Fruit fly (Drosophila melanogaster): ENCODE measurements around the gene Plp.

Plp gene

DNA sequence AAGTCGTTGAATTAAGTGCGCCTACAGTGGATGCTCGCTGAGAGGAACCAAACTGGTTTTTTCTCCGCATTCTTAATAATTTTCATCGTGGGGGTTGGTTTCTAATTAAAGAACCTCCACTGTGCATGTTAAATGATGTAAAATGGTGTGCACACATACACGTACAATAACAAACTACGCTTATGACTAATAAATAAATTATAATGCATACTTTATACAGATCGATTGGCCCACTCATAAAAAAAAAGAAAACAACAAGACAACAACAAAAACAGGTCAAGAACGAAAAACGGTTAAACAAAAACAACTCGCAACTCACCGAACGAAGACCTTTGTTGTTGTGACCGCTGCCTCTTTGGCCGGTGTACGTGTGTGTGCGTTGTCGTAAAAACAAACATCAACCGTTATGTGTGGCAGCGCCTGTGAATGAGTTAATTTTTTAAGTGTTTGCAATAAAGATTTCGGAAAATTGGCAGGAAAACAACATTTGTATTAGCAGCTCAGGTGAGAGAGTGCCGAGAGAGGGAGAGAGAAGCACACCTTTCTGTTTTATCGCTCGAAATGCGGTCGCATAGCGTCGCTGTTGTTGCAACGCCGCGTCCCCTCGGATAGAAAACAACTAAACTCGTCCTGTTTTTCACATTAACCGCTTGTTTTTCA, 465 bp downstream of the Plp start (continued):
- no peak for TF ChIP-seq CG8359 (GFP tag; optimal IDR thresholded peaks at IDR 0.05; ENCODE audit: borderline replicate concordance)

DNA sequence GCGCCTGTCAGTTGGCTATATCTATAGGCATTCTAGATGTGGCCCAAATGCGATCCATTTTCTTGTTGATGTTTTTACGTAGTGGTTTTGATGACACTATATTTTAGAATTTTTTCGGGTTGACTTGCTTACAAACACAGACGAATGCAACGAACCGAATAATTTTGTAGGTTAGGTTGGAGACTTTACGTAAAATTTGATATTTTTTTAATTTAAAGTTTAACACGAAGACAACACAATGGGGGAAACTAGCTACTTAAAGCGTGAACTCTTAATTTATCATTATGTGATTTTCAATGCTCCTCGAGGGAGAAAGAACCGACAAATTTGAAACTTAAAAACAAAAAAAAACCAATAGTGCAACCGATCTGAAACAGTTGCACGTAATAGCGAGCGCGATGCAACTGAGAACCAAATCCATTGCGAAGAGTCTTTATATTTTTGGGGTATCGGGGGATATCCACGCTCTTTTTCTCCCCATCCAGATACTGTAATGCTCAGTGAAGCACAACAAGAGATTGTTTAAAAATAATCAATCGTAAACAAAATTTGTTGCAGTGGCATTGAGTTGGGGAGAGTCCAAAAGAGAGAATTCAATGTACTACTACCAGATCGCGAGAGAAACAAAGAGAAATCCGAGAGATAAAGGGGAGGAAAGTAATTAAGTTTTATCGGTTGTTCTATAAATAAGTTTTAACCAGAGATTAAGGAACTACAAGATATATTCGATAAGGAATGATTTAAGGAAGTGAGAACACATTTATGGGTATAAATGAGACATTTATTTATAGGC, 4.4 kb downstream of the Plp start:
- peak; percentile 39 for TF ChIP-seq CG9437 (GFP tag; optimal IDR thresholded peaks at IDR 0.05)
- TF ChIP-seq lbe (GFP tag; optimal IDR thresholded peaks at IDR 0.05) = no peak
- TF ChIP-seq Dek (tag; optimal IDR thresholded peaks at IDR 0.05) = no peak
- no peak for TF ChIP-seq phol (tag; optimal IDR thresholded peaks at IDR 0.05)
- no peak for TF ChIP-seq Gug (GFP tag; IDR thresholded peaks at IDR 0.05)
- TF ChIP-seq yki (optimal IDR thresholded peaks at IDR 0.05) = peak; percentile 5
- no peak for TF ChIP-seq ham (GFP tag; IDR thresholded peaks at IDR 0.05)
- TF ChIP-seq YL-1 (GFP tag; optimal IDR thresholded peaks at IDR 0.05) = no peak
- peak; percentile 71 for TF ChIP-seq bigmax (GFP tag; optimal IDR thresholded peaks at IDR 0.05)
- peak in 1 of 2 experiments; percentile 49 for TF ChIP-seq Pdp1 (GFP tag; optimal IDR thresholded peaks at IDR 0.05)
- TF ChIP-seq CG4360 (GFP tag; IDR thresholded peaks at IDR 0.05) = 0 out of 2 replicates have a peak, but pooled peaks have one; percentile 8
- TF ChIP-seq CG9727 (GFP tag; optimal IDR thresholded peaks at IDR 0.05) = no peak
- TF ChIP-seq CG17359 (tag; optimal IDR thresholded peaks at IDR 0.05) = no peak
- no peak for TF ChIP-seq CG11456 (GFP tag; IDR thresholded peaks at IDR 0.05)
- TF ChIP-seq Trl (optimal IDR thresholded peaks at IDR 0.05) = peak; percentile 63 to 71
- no peak for TF ChIP-seq Trl (GFP tag; optimal IDR thresholded peaks at IDR 0.05)
- TF ChIP-seq CG2199 (GFP tag; IDR thresholded peaks at IDR 0.05) = peak; percentile 16; the same call in 1 of the 3 replicates
- TF ChIP-seq CG3163 (GFP tag; optimal IDR thresholded peaks at IDR 0.05) = peak; percentile 13
- peak; percentile 64 for TF ChIP-seq sens (GFP tag)
- no peak for TF ChIP-seq CG4707 (GFP tag; optimal IDR thresholded peaks at IDR 0.05)
- TF ChIP-seq Opbp (GFP tag; IDR thresholded peaks at IDR 0.05; ENCODE audit: partially characterized antibody) = peak; percentile 37; the same call in 1 of the 3 replicates
- TF ChIP-seq CG3995 (GFP tag; optimal IDR thresholded peaks at IDR 0.05) = no peak

DNA sequence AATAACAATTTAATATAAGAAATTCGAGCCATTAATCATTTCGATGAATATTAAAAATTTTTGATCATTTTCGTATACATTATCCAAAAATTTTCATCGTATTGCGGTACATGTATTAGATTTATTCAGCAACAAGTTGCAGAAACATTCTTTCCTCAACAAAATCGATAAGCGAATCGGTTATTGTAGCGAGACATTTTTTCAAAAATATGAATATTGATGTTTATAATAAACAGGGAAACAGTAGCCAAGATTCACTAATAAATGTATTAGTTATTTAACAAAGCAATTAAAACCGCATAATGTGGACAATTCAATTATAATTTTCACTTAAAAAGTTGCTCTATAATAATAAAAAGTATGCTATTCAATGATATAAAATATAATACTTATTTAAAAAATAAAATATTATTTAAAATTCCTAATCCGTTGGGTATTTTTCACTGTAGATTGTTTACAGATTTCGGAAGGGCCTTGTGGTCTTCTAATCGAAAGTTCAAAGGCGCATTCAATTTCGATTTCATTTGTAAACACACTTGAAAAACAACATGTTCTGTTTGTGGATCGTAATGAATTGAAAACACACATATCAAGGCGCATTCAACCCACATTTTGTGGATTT, 5.3 kb downstream of the Plp start:
- 0 out of 2 replicates have a peak, but pooled peaks have one; percentile 6 for TF ChIP-seq Xrp1 (GFP tag; IDR thresholded peaks at IDR 0.05)
- TF ChIP-seq Eip74EF (GFP tag; optimal IDR thresholded peaks at IDR 0.05) = peak in 1 of 2 experiments; percentile 15
- TF ChIP-seq Dref (GFP tag; IDR thresholded peaks at IDR 0.05) = no peak
- peak; percentile 43 for TF ChIP-seq tap (tag; optimal IDR thresholded peaks at IDR 0.05)
- peak; percentile 31 for TF ChIP-seq CG8924 (tag; optimal IDR thresholded peaks at IDR 0.05)
- TF ChIP-seq CG3065 (GFP tag; optimal IDR thresholded peaks at IDR 0.05) = no peak
- no peak for TF ChIP-seq ab (GFP tag; optimal IDR thresholded peaks at IDR 0.05)
- no peak for TF ChIP-seq BEAF-32 (GFP tag; optimal IDR thresholded peaks at IDR 0.05)
- peak; percentile 42 for TF ChIP-seq dmrt99B (tag; optimal IDR thresholded peaks at IDR 0.05)
- peak; percentile 41; the same call in 2 of the 3 replicates for TF ChIP-seq row (GFP tag; IDR thresholded peaks at IDR 0.05)
- TF ChIP-seq PHDP (tag; optimal IDR thresholded peaks at IDR 0.05) = peak; percentile 53
- no peak for TF ChIP-seq scrt (GFP tag; optimal IDR thresholded peaks at IDR 0.05)
- peak in 1 of 2 experiments; percentile 33 for TF ChIP-seq Hr78 (GFP tag; optimal IDR thresholded peaks at IDR 0.05)
- peak; percentile 56 for TF ChIP-seq CG15269 (tag; optimal IDR thresholded peaks at IDR 0.05)
- TF ChIP-seq CG17385 (GFP tag; optimal IDR thresholded peaks at IDR 0.05) = peak; percentile 10
- TF ChIP-seq CG9932 (GFP tag; IDR thresholded peaks at IDR 0.05) = no peak
- TF ChIP-seq sens (GFP tag) = no peak
- TF ChIP-seq Sin3A (optimal IDR thresholded peaks at IDR 0.05) = no peak
- peak; percentile 27 for TF ChIP-seq CG10979 (tag; optimal IDR thresholded peaks at IDR 0.05)
- TF ChIP-seq jumu (GFP tag; optimal IDR thresholded peaks at IDR 0.05) = no peak
- 0 out of 3 replicates have a peak, but pooled peaks have one; percentile 15 for TF ChIP-seq CG17361 (GFP tag; IDR thresholded peaks at IDR 0.05)
- peak; percentile 37 for TF ChIP-seq Sox100B (GFP tag; optimal IDR thresholded peaks at IDR 0.05)
- peak; percentile 32 for TF ChIP-seq D19A (tag; optimal IDR thresholded peaks at IDR 0.05)
- no peak for TF ChIP-seq CG11456 (GFP tag; IDR thresholded peaks at IDR 0.05)

All from whole organism, embryonic.